Fruit fly (Drosophila melanogaster) whole organism, embryonic: Measurements from ENCODE around the gene CNMaR.

Source experiments
- Aef1 ChIP-seq: fragments of 200-800 bp; sonication (Bioruptor generic); IDR thresholded peaks from 3 replicates; pipeline ENCODE4 v1.3.6; 2022; ENCODE audit warnings: missing biosample characterization, missing genetic modification characterization
- Antp ChIP-seq: fragments of 200-800 bp; sonication (Bioruptor generic); optimal IDR thresholded peaks from 3 replicates; lab custom pipeline; 2016; ENCODE audit warnings: missing biosample characterization, missing genetic modification characterization
- CG12236 ChIP-seq: fragments of 200-800 bp; sonication (Bioruptor generic); optimal IDR thresholded peaks from 2 replicates; lab custom pipeline; 2016; ENCODE audit warnings: missing biosample characterization, missing genetic modification characterization
- CG1529 ChIP-seq: fragments of 200-800 bp; sonication (Bioruptor generic); optimal IDR thresholded peaks from 3 replicates; lab custom pipeline; 2018; ENCODE audit warnings: missing biosample characterization, missing genetic modification characterization
- CG17568 ChIP-seq: fragments of 200-800 bp; sonication (Bioruptor generic); optimal IDR thresholded peaks from 2 replicates; lab custom pipeline; 2018; ENCODE audit warnings: missing biosample characterization, mild to moderate bottlenecking, missing genetic modification characterization, moderate library complexity
- CG17612 ChIP-seq: fragments of 200-800 bp; sonication (Bioruptor generic); IDR thresholded peaks from 2 replicates; pipeline ENCODE4 v1.3.6; 2022; ENCODE audit warnings: missing biosample characterization, missing genetic modification characterization
- CG18619 ChIP-seq: fragments of 200-800 bp; sonication (Bioruptor generic); optimal IDR thresholded peaks from 3 replicates; lab custom pipeline; 2017; ENCODE audit warnings: missing biosample characterization, mild to moderate bottlenecking, missing genetic modification characterization
- CG18764 ChIP-seq: fragments of 200-800 bp; sonication (Bioruptor generic); optimal IDR thresholded peaks from 3 replicates; lab custom pipeline; 2016; ENCODE audit warnings: missing biosample characterization, missing genetic modification characterization
- CG30403 ChIP-seq: fragments of 200-800 bp; sonication (Bioruptor generic); optimal IDR thresholded peaks from 3 replicates; lab custom pipeline; 2016; ENCODE audit warnings: missing biosample characterization, missing genetic modification characterization
- CG31388 ChIP-seq: fragments of 200-800 bp; sonication (Bioruptor generic); optimal IDR thresholded peaks from 2 replicates; lab custom pipeline; 2016; ENCODE audit warnings: missing biosample characterization, missing genetic modification characterization
- CG31441 ChIP-seq: fragments of 200-800 bp; sonication (Bioruptor generic); IDR thresholded peaks from 2 replicates; pipeline ENCODE4 v1.3.6; 2022; ENCODE audit warnings: missing biosample characterization, missing genetic modification characterization
- CG3163 ChIP-seq: fragments of 200-800 bp; sonication (Bioruptor generic); optimal IDR thresholded peaks from 3 replicates; lab custom pipeline; 2016; ENCODE audit warnings: missing biosample characterization, missing genetic modification characterization
- CG32532 ChIP-seq: fragments of 200-800 bp; sonication (Bioruptor generic); IDR thresholded peaks from 2 replicates; pipeline ENCODE4 v1.3.6; 2022; ENCODE audit warnings: missing biosample characterization, missing genetic modification characterization
- CG32772 ChIP-seq: fragments of 200-800 bp; sonication (Bioruptor generic); IDR thresholded peaks from 2 replicates; pipeline ENCODE4 v1.3.6; 2022; ENCODE audit warnings: missing biosample characterization, missing genetic modification characterization
- CG4730 ChIP-seq: fragments of 200-800 bp; sonication (Bioruptor generic); IDR thresholded peaks from 2 replicates; pipeline ENCODE4 v1.3.6; 2022; ENCODE audit warnings: missing biosample characterization, missing genetic modification characterization
- CG5245 ChIP-seq: fragments of 200-800 bp; sonication (Bioruptor generic); optimal IDR thresholded peaks from 3 replicates; lab custom pipeline; 2016; ENCODE audit warnings: missing biosample characterization, missing genetic modification characterization
- CG7839 ChIP-seq: fragments of 200-800 bp; sonication (Bioruptor generic); optimal IDR thresholded peaks from 3 replicates; lab custom pipeline; 2018; ENCODE audit warnings: missing biosample characterization, mild to moderate bottlenecking, missing genetic modification characterization, moderate library complexity
- CG9609 ChIP-seq: fragments of 200-800 bp; sonication (Bioruptor generic); optimal IDR thresholded peaks from 3 replicates; lab custom pipeline; 2016; ENCODE audit warnings: missing biosample characterization, missing genetic modification characterization
- Drgx ChIP-seq: fragments of 200-800 bp; sonication (Bioruptor generic); IDR thresholded peaks from 2 replicates; pipeline ENCODE4 v1.3.6; 2022; ENCODE audit warnings: missing biosample characterization, missing genetic modification characterization
- Fer3 ChIP-seq: fragments of 200-800 bp; sonication (Bioruptor generic); optimal IDR thresholded peaks from 2 replicates; lab custom pipeline; 2018; ENCODE audit warnings: missing biosample characterization, mild to moderate bottlenecking, missing genetic modification characterization, moderate library complexity
- HLHmδ ChIP-seq: fragments of 200-800 bp; sonication (Bioruptor generic); optimal IDR thresholded peaks from 2 replicates; lab custom pipeline; 2018; ENCODE audit warnings: missing biosample characterization, mild to moderate bottlenecking, missing genetic modification characterization, moderate library complexity
- HmgZ ChIP-seq: fragments of 200-800 bp; sonication (Bioruptor generic); optimal IDR thresholded peaks from 2 replicates; lab custom pipeline; 2018; ENCODE audit warnings: missing biosample characterization, mild to moderate bottlenecking, missing genetic modification characterization
- Kr ChIP-seq: fragments of 200-800 bp; sonication (Bioruptor generic); optimal IDR thresholded peaks from 2 replicates; lab custom pipeline; 2017; ENCODE audit warnings: missing biosample characterization, mild to moderate bottlenecking, missing genetic modification characterization
- Lim3 ChIP-seq: fragments of 200-800 bp; sonication (Bioruptor generic); IDR thresholded peaks from 2 replicates; pipeline ENCODE4 v1.3.6; 2022; ENCODE audit warnings: missing biosample characterization, missing genetic modification characterization
- Lpt ChIP-seq: fragments of >200 bp; optimal IDR thresholded peaks from 2 replicates; lab custom pipeline; 2018; ENCODE audit warnings: missing biosample characterization, missing genetic modification characterization
- Myb ChIP-seq: fragments of 200-800 bp; sonication (Bioruptor generic); optimal IDR thresholded peaks from 2 replicates; lab custom pipeline; 2016; ENCODE audit warnings: missing biosample characterization, missing genetic modification characterization
- NC2α ChIP-seq: fragments of 200-800 bp; sonication (Bioruptor generic); optimal IDR thresholded peaks from 2 replicates; lab custom pipeline; 2016; ENCODE audit warnings: missing biosample characterization, missing genetic modification characterization
- Ptx1 ChIP-seq: fragments of 200-800 bp; sonication (Bioruptor generic); IDR thresholded peaks from 2 replicates; pipeline ENCODE4 v1.3.6; 2022; ENCODE audit warnings: missing biosample characterization, missing genetic modification characterization
- amos ChIP-seq: fragments of 200-800 bp; sonication (Bioruptor generic); IDR thresholded peaks from 2 replicates; pipeline ENCODE4 v1.3.6; 2022; ENCODE audit warnings: missing biosample characterization, missing genetic modification characterization; ENCODE audit not compliant: partially characterized antibody
- croc ChIP-seq: fragments of 200-800 bp; sonication (Bioruptor generic); conservative IDR thresholded peaks from 3 replicates; pipeline ENCODE4 v1.3.6; 2022; ENCODE audit warnings: missing biosample characterization, missing genetic modification characterization
- dysf ChIP-seq: fragments of 200-800 bp; sonication (Bioruptor generic); IDR thresholded peaks from 3 replicates; pipeline ENCODE4 v1.3.6; 2022; ENCODE audit warnings: missing biosample characterization, missing genetic modification characterization
- fd96Cb ChIP-seq: fragments of 200-800 bp; sonication (Bioruptor generic); optimal IDR thresholded peaks from 2 replicates; lab custom pipeline; 2018; ENCODE audit warnings: missing biosample characterization, mild to moderate bottlenecking, missing genetic modification characterization, moderate library complexity
- her ChIP-seq: fragments of 200-800 bp; sonication (Bioruptor generic); optimal IDR thresholded peaks from 2 replicates; lab custom pipeline; 2016; ENCODE audit warnings: missing biosample characterization, missing genetic modification characterization
- jigr1 ChIP-seq: fragments of 200-800 bp; sonication (Bioruptor generic); IDR thresholded peaks from 3 replicates; pipeline ENCODE4 v1.3.6; 2022; ENCODE audit warnings: missing biosample characterization, missing genetic modification characterization
- jumu ChIP-seq: fragments of 200-800 bp; sonication (Bioruptor generic); optimal IDR thresholded peaks from 3 replicates; lab custom pipeline; 2016; ENCODE audit warnings: missing biosample characterization, missing genetic modification characterization
- ken ChIP-seq: fragments of 200-800 bp; sonication (Bioruptor generic); IDR thresholded peaks from 3 replicates; pipeline ENCODE4 v1.3.6; 2022; ENCODE audit warnings: missing biosample characterization, missing genetic modification characterization
- knrl ChIP-seq: fragments of 200-800 bp; sonication (Bioruptor generic); IDR thresholded peaks from 3 replicates; pipeline ENCODE4 v1.3.6; 2022; ENCODE audit warnings: missing biosample characterization, missing genetic modification characterization; ENCODE audit not compliant: partially characterized antibody
- mam ChIP-seq: fragments of 200-800 bp; sonication (Bioruptor generic); optimal IDR thresholded peaks from 3 replicates; lab custom pipeline; 2016; ENCODE audit warnings: missing biosample characterization, missing genetic modification characterization
- mirr ChIP-seq: fragments of 200-800 bp; sonication (Bioruptor generic); optimal IDR thresholded peaks from 3 replicates; lab custom pipeline; 2018; ENCODE audit warnings: missing biosample characterization, mild to moderate bottlenecking, missing genetic modification characterization
- prd ChIP-seq, 3 experiments: fragments of >200 bp in 2 of 3; fragments of 200-800 bp in 1 of 3; sonication (Bioruptor generic) in 1 of 3; optimal IDR thresholded peaks in 2 of 3; IDR thresholded peaks in 1 of 3; 2 replicates in 2 of 3; 3 replicates in 1 of 3; pipeline versions ENCODE4 v1.3.6 to Lab custom; 2017 to 2022; ENCODE audit warnings: missing biosample characterization in 1 of 3, missing genetic modification characterization in 1 of 3
- pzg ChIP-seq: fragments of 200-800 bp; sonication (Bioruptor generic); optimal IDR thresholded peaks from 3 replicates; lab custom pipeline; 2018; ENCODE audit warnings: missing biosample characterization, mild to moderate bottlenecking, missing genetic modification characterization, moderate library complexity
- slou ChIP-seq: fragments of 200-800 bp; sonication (Bioruptor generic); optimal IDR thresholded peaks from 3 replicates; lab custom pipeline; 2016; ENCODE audit warnings: missing biosample characterization, missing genetic modification characterization
- sob ChIP-seq: fragments of 200-800 bp; sonication (Bioruptor generic); IDR thresholded peaks from 2 replicates; pipeline ENCODE4 v1.3.6; 2022; ENCODE audit warnings: missing biosample characterization, missing genetic modification characterization
- stwl ChIP-seq: fragments of 200-800 bp; sonication (Bioruptor generic); optimal IDR thresholded peaks from 3 replicates; lab custom pipeline; 2018; ENCODE audit warnings: missing biosample characterization, mild to moderate bottlenecking, missing genetic modification characterization, moderate library complexity
- tin ChIP-seq: fragments of 200-800 bp; sonication (Bioruptor generic); optimal IDR thresholded peaks from 3 replicates; lab custom pipeline; 2016; ENCODE audit warnings: missing biosample characterization, missing genetic modification characterization
- vfl ChIP-seq: fragments of 200-800 bp; sonication (Bioruptor generic); optimal IDR thresholded peaks from 2 replicates; lab custom pipeline; 2016; ENCODE audit warnings: missing biosample characterization, missing genetic modification characterization
- vnd ChIP-seq: fragments of 200-800 bp; sonication (Bioruptor generic); IDR thresholded peaks from 3 replicates; pipeline ENCODE4 v1.3.6; 2022; ENCODE audit warnings: missing biosample characterization, missing genetic modification characterization; ENCODE audit not compliant: partially characterized antibody
- zen ChIP-seq: fragments of 200-800 bp; sonication (Bioruptor generic); optimal IDR thresholded peaks from 3 replicates; lab custom pipeline; 2018; ENCODE audit warnings: missing biosample characterization, mild to moderate bottlenecking, missing genetic modification characterization, moderate library complexity

Gene CNMaR

DNA sequence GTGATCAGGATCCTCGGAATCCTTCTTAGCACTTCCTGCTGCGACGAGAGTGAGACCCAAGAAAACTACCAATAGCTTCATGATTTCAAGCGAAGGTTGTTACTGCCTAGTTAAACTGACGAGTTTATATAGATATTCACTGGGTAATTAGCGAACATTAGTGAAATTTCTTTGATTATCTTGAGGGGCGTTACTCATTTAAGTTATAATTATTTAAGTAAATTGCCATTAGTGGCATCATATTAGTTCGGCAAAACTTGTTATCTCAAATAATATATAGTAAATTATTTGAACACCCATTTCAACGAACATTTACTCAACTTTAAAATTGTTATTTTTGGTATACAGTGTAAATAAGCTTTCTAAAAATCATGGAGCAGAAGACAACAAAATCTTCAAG, 42.7 kb upstream of the CNMaR start, which contains the start of the genes CG3088 and CG3306:
CG3088 (minus strand) TSS at position 101 of the 400 bp plus-strand sequence.
CG3306 (plus strand) TSS at position 299 of the 400 bp plus-strand sequence.
- TF ChIP-seq CG7839 (tag; lab: Kevin White, UChicago) (no peak), mirr (GFP tag; lab: Kevin White, UChicago) (no peak), vnd (GFP tag; lab: Robert Waterston, UW) (no peak), CG12236 (no peak), NC2α (GFP tag; lab: Kevin White, UChicago) (no peak), Lpt (GFP tag; lab: Kevin White, UChicago) (no peak), CG32772 (GFP tag; lab: Robert Waterston, UW) (no peak), Drgx (no peak), CG4730 (no peak), CG18619 (GFP tag; lab: Kevin White, UChicago) (no peak), CG17612 (GFP tag; lab: Robert Waterston, UW) (no peak), CG17568 (GFP tag; lab: Kevin White, UChicago) (no peak), Lim3 (no peak), zen (tag; lab: Kevin White, UChicago) (no peak)

DNA sequence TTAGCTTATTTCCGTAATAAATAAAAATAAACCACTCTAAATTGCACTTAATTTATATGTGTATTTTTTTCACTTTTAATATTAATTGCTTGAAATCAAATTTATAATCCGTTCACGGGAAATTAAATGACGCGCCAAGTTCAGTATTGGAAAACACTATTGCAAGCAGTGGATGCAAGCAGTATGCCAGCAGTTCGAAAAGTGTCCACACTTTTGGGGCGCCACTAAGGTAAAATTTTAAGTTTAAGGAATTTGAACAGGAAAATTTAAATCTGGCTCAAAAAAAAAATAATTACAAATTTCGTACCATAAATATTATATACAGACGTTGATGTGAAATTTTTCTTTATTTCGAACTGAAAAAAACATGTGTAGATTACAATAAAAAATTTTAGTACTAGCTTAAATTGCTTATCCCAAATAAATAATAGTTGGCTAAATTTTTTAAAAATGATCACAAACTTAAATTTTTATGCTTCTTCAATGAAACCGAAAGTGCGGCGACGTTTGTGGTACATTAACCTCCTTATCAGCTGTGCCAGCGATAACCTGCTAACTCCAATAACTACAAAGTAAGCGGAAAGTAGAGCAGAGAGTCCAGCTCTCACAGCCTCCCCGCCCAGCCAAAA, 29.8 kb upstream of the CNMaR start:
- TF ChIP-seq CG31441 (GFP tag; lab: Robert Waterston, UW) (0 out of 2 replicates have a peak, but pooled peaks have one; percentile 35), Aef1 (peak; percentile 31; the same call in 1 of the 3 replicates), HLHmδ (GFP tag; lab: Kevin White, UChicago) (no peak), croc (GFP tag; lab: Robert Waterston, UW) (0 out of 3 replicates have a peak, but pooled peaks have one; percentile 12), CG9609 (GFP tag; lab: Kevin White, UChicago) (no peak), jigr1 (GFP tag; lab: Robert Waterston, UW) (peak; percentile 52; the same call in 1 of the 3 replicates), Kr (GFP tag; lab: Kevin White, UChicago) (no peak), CG18764 (GFP tag; lab: Kevin White, UChicago) (peak; percentile 59), Myb (GFP tag; lab: Kevin White, UChicago) (peak; percentile 63), CG5245 (GFP tag; lab: Kevin White, UChicago) (peak; percentile 67), knrl (GFP tag; lab: Robert Waterston, UW) (peak; percentile 44; the same call in 1 of the 3 replicates), pzg (GFP tag; lab: Kevin White, UChicago) (peak; percentile 63), prd (optimal IDR thresholded peaks at IDR 0.05; lab: Kevin White, UChicago) (no peak), prd (GFP tag; IDR thresholded peaks at IDR 0.05; lab: Robert Waterston, UW) (peak; percentile 59; the same call in 2 of the 3 replicates), CG31388 (GFP tag; lab: Kevin White, UChicago) (peak; percentile 42), Antp (GFP tag; lab: Kevin White, UChicago) (peak; percentile 51), Fer3 (peak; percentile 46), CG3163 (no peak), CG30403 (peak; percentile 53), slou (peak; percentile 20), stwl (tag; lab: Kevin White, UChicago) (peak; percentile 91), tin (GFP tag; lab: Kevin White, UChicago) (peak; percentile 59), jumu (GFP tag; lab: Kevin White, UChicago) (peak; percentile 66), Ptx1 (GFP tag; lab: Robert Waterston, UW) (peak; percentile 59; the same call in 1 of the 2 replicates), her (GFP tag; lab: Kevin White, UChicago) (no peak), fd96Cb (peak; percentile 25), sob (GFP tag; lab: Robert Waterston, UW) (peak; percentile 79), dysf (GFP tag; lab: Robert Waterston, UW) (0 out of 3 replicates have a peak, but pooled peaks have one; percentile 43), CG32772 (GFP tag; lab: Robert Waterston, UW) (peak; percentile 37; the same call in 1 of the 2 replicates), vfl (peak; percentile 57), ken (GFP tag; lab: Robert Waterston, UW) (peak; percentile 68; the same call in 2 of the 3 replicates), amos (peak; percentile 39; the same call in 1 of the 2 replicates), CG1529 (no peak), HmgZ (tag; lab: Kevin White, UChicago) (no peak), mam (peak; percentile 49), CG17612 (GFP tag; lab: Robert Waterston, UW) (0 out of 2 replicates have a peak, but pooled peaks have one; percentile 15), CG32532 (peak; percentile 69)
